Fruit fly (Drosophila melanogaster): Measurements from ENCODE around the gene CG8519.

The CG8519 gene

dm6 chr3L:6704468-6705056 lies at the start of gene CG8519:
Gene CG8519, plus strand, starts transcription at chr3L:6704860.
- TF ChIP-seq CG6175 (GFP tag; IDR thresholded peaks at IDR 0.05): 0 out of 3 replicates have a peak, but pooled peaks have one; percentile 29
- TF ChIP-seq CG15011 (GFP tag; optimal IDR thresholded peaks at IDR 0.05): no peak
- peak; percentile 35; the same call in 1 of the 2 replicates for TF ChIP-seq Drgx (GFP tag; IDR thresholded peaks at IDR 0.05)
- TF ChIP-seq Deaf1 (tag; optimal IDR thresholded peaks at IDR 0.05): peak; percentile 82
- TF ChIP-seq ac (GFP tag; optimal IDR thresholded peaks at IDR 0.05): no peak
- TF ChIP-seq rib (GFP tag; IDR thresholded peaks at IDR 0.05): 0 out of 2 replicates have a peak, but pooled peaks have one; percentile 46
- 0 out of 3 replicates have a peak, but pooled peaks have one; percentile 6 for TF ChIP-seq zen2 (GFP tag; IDR thresholded peaks at IDR 0.05; ENCODE audit: partially characterized antibody)
- TF ChIP-seq CG2116 (GFP tag; optimal IDR thresholded peaks at IDR 0.05): no peak
- peak; percentile 36; the same call in 1 of the 2 replicates for TF ChIP-seq CG32772 (GFP tag; IDR thresholded peaks at IDR 0.05)
- TF ChIP-seq CG12769 (tag; optimal IDR thresholded peaks at IDR 0.05): peak; percentile 98
- peak; percentile 52 for TF ChIP-seq nau (GFP tag; optimal IDR thresholded peaks at IDR 0.05)
- peak; percentile 27 for TF ChIP-seq CG10543 (GFP tag; optimal IDR thresholded peaks at IDR 0.05)
- 0 out of 3 replicates have a peak, but pooled peaks have one; percentile 19 for TF ChIP-seq so (GFP tag; IDR thresholded peaks at IDR 0.05)
- no peak for TF ChIP-seq hkb (optimal IDR thresholded peaks at IDR 0.05)
- TF ChIP-seq hkb (GFP tag; IDR thresholded peaks at IDR 0.05): no peak
- TF ChIP-seq gem (tag; optimal IDR thresholded peaks at IDR 0.05): no peak
- TF ChIP-seq ci (GFP tag; IDR thresholded peaks at IDR 0.05): 0 out of 3 replicates have a peak, but pooled peaks have one; percentile 14
- no peak for TF ChIP-seq HLH4C (GFP tag; IDR thresholded peaks at IDR 0.05; ENCODE audit: partially characterized antibody)
- TF ChIP-seq dati (GFP tag; IDR thresholded peaks at IDR 0.05): no peak
- TF ChIP-seq Trl (optimal IDR thresholded peaks at IDR 0.05): peak in 1 of 2 experiments; percentile 14
- no peak for TF ChIP-seq Trl (GFP tag; optimal IDR thresholded peaks at IDR 0.05)
- no peak for TF ChIP-seq Hmx (GFP tag; optimal IDR thresholded peaks at IDR 0.05)
- TF ChIP-seq MTF-1 (GFP tag; optimal IDR thresholded peaks at IDR 0.05; ENCODE audit: borderline replicate concordance): no peak
- TF ChIP-seq Hr78 (GFP tag; optimal IDR thresholded peaks at IDR 0.05): peak in 1 of 2 experiments; percentile 85
- 0 out of 3 replicates have a peak, but pooled peaks have one; percentile 6 for TF ChIP-seq Opbp (GFP tag; IDR thresholded peaks at IDR 0.05; ENCODE audit: partially characterized antibody)

DNA sequence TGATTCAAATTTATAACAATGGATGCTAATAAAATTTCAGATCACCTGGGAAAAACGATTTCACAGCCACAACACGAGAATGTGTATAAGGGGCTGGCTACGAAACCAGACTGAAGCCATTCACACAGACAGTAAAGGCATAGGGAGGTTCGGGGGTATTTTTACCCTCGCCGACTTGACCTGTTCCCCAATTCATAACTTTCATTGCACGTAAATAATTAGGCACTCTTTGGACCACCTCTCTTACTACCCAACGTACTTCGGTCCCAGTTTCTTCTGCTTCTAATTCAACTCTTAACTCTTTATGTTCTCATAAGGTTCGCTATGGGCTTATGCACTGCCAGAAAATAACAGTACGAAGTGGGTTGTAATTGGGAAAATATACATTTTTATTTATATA lies 39.1 kb upstream of the CG8519 start, which contains the start of gene eIF4E4:
eIF4E4 (minus strand) TSS at position 101 of the 400 bp plus-strand sequence.
- TF ChIP-seq sima (GFP tag; optimal IDR thresholded peaks at IDR 0.05) (no peak), Scr (GFP tag; IDR thresholded peaks at IDR 0.05; ENCODE audit: partially characterized antibody) (no peak), pan (optimal IDR thresholded peaks at IDR 0.05) (no peak), pan (GFP tag; optimal IDR thresholded peaks at IDR 0.05 in 1 of 2, IDR thresholded peaks at IDR 0.05 in 1 of 2) (no peak), NFAT (GFP tag; IDR thresholded peaks at IDR 0.05) (no peak), eyg (GFP tag; optimal IDR thresholded peaks at IDR 0.05) (no peak), Max (GFP tag; optimal IDR thresholded peaks at IDR 0.05) (no peak), Antp (GFP tag; optimal IDR thresholded peaks at IDR 0.05) (no peak), CG15011 (GFP tag; optimal IDR thresholded peaks at IDR 0.05) (no peak)

DNA sequence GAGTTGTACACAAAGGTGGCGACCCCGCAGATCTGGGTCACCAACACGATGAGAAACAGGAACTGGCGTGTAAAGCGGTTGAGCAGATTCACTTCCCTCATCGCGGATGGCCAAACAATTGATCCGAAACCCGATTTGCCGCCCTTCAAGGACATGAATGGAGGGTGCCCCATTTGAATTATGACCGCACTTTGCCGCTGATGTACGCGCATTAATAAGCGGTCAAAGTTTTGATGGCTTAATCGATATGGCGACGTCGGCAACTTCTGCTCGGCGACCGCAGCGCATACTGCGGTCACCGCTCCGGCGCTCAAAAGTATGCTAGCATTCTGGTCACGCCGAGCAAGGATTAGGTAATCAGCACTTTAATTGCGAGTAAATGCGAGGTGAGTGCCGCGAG lies 36.9 kb upstream of the CG8519 start, which contains the start of gene Grl65a:
Grl65a (minus strand) TSS at position 101 of the 400 bp plus-strand sequence.
- TF ChIP-seq CG1647 (GFP tag; optimal IDR thresholded peaks at IDR 0.05) (no peak), CG11504 (tag; optimal IDR thresholded peaks at IDR 0.05) (no peak)

- TF ChIP-seq gsb (GFP tag; IDR thresholded peaks at IDR 0.05): no peak
- no peak for TF ChIP-seq pzg (GFP tag; optimal IDR thresholded peaks at IDR 0.05)
- TF ChIP-seq zen2 (GFP tag; IDR thresholded peaks at IDR 0.05; ENCODE audit: partially characterized antibody): no peak
- TF ChIP-seq ato (GFP tag; IDR thresholded peaks at IDR 0.05; ENCODE audit: partially characterized antibody): no peak
- no peak for TF ChIP-seq CG7357 (GFP tag; IDR thresholded peaks at IDR 0.05)
- no peak for TF ChIP-seq Myb (GFP tag; optimal IDR thresholded peaks at IDR 0.05)
- TF ChIP-seq az2 (GFP tag; optimal IDR thresholded peaks at IDR 0.05): no peak
- TF ChIP-seq Dip2 (GFP tag; IDR thresholded peaks at IDR 0.05): peak; percentile 84
- TF ChIP-seq ken (GFP tag; IDR thresholded peaks at IDR 0.05): no peak
- TF ChIP-seq CTCF (GFP tag; optimal IDR thresholded peaks at IDR 0.05): peak; percentile 93
- TF ChIP-seq Tbp (GFP tag; optimal IDR thresholded peaks at IDR 0.05): no peak
- no peak for TF ChIP-seq CG2712 (tag; optimal IDR thresholded peaks at IDR 0.05)
- no peak for TF ChIP-seq MTF-1 (GFP tag; optimal IDR thresholded peaks at IDR 0.05; ENCODE audit: borderline replicate concordance)
- TF ChIP-seq Ets97D (GFP tag; optimal IDR thresholded peaks at IDR 0.05): peak; percentile 11
- TF ChIP-seq CG12104 (GFP tag; optimal IDR thresholded peaks at IDR 0.05): no peak
Measured at dm6 chr3L:6688920-6689319, 15.7 kb upstream of the CG8519 start.

All from whole organism, embryonic.